Worm (Caenorhabditis elegans) whole organism, young adult: Measurements from ENCODE around the gene F21D5.9.
A peak's percentile ranks its signal among the peaks of the same experiment; 100 is the strongest.

Experiments used
- B0336.3 ChIP-seq: fragments of 200-800 bp; sonication (Bioruptor generic); IDR thresholded peaks from 2 replicates; pipeline ENCODE4 v1.3.6; 2022; ENCODE audit warnings: missing genetic modification characterization, missing compliant biosample characterization
- D2030.7 ChIP-seq: fragments of 200-800 bp; sonication (Bioruptor generic); IDR thresholded peaks from 2 replicates; pipeline ENCODE4 v1.3.6; 2022; ENCODE audit warnings: missing genetic modification reagents, missing genetic modification characterization, missing compliant biosample characterization
- F33H1.4 ChIP-seq: fragments of 200-800 bp; sonication (Bioruptor generic); IDR thresholded peaks from 2 replicates; pipeline ENCODE4 v1.3.6; 2022; ENCODE audit warnings: missing genetic modification reagents, missing genetic modification characterization, missing compliant biosample characterization
- F39B2.1 ChIP-seq: fragments of 200-800 bp; sonication (Bioruptor generic); IDR thresholded peaks from 2 replicates; pipeline ENCODE4 v1.3.6; 2022; ENCODE audit warnings: missing genetic modification reagents, missing genetic modification characterization, missing compliant biosample characterization
- F55B11.4 ChIP-seq: sonication (generic microtip); optimal IDR thresholded peaks from 2 replicates; lab custom pipeline; 2016; ENCODE audit warnings: missing compliant biosample characterization, missing genetic modification characterization, borderline replicate concordance; ENCODE audit not compliant: insufficient read depth
- F57A8.1 ChIP-seq: fragments of 200-800 bp; sonication (Bioruptor generic); optimal IDR thresholded peaks from 2 replicates; lab custom pipeline; 2018; ENCODE audit warnings: mild to moderate bottlenecking, missing genetic modification characterization, moderate library complexity, missing compliant biosample characterization
- Y53F4B.3 ChIP-seq: fragments of 200-800 bp; sonication (Bioruptor generic); IDR thresholded peaks from 2 replicates; pipeline ENCODE4 v1.3.6; 2022; ENCODE audit warnings: missing genetic modification reagents, missing genetic modification characterization, missing compliant biosample characterization
- Y53G8AR.9 ChIP-seq: fragments of 200-800 bp; sonication (Bioruptor generic); conservative IDR thresholded peaks from 2 replicates; pipeline ENCODE4 v1.3.6; 2022; ENCODE audit warnings: missing genetic modification reagents, missing genetic modification characterization, missing compliant biosample characterization
- Y67H2A.10 ChIP-seq: fragments of 200-800 bp; sonication (Bioruptor generic); conservative IDR thresholded peaks from 2 replicates; pipeline ENCODE4 v1.3.6; 2022; ENCODE audit warnings: missing genetic modification reagents, missing genetic modification characterization, missing compliant biosample characterization
- Y79H2A.3 ChIP-seq: fragments of 200-800 bp; sonication (Bioruptor generic); conservative IDR thresholded peaks from 2 replicates; pipeline ENCODE4 v1.3.6; 2022; ENCODE audit warnings: missing genetic modification reagents, missing genetic modification characterization, missing compliant biosample characterization
- athp-1 ChIP-seq: sonication (generic microtip); optimal IDR thresholded peaks from 2 replicates; lab custom pipeline; 2017; ENCODE audit warnings: mild to moderate bottlenecking, missing genetic modification characterization, missing compliant biosample characterization
- attf-5 ChIP-seq: fragments of 200-800 bp; sonication (Bioruptor generic); optimal IDR thresholded peaks from 2 replicates; lab custom pipeline; 2018; ENCODE audit warnings: mild to moderate bottlenecking, missing genetic modification characterization, missing compliant biosample characterization
- attf-6 ChIP-seq: fragments of 200-800 bp; sonication (Bioruptor generic); IDR thresholded peaks from 2 replicates; pipeline ENCODE4 v1.3.6; 2022; ENCODE audit warnings: missing genetic modification reagents, missing genetic modification characterization, missing compliant biosample characterization
- bed-2 ChIP-seq: fragments of 200-800 bp; sonication (Bioruptor generic); IDR thresholded peaks from 2 replicates; pipeline ENCODE4 v1.3.6; 2022; ENCODE audit warnings: missing genetic modification reagents, missing genetic modification characterization, missing compliant biosample characterization
- cebp-1 ChIP-seq, 2 experiments: fragments of 200-800 bp in 1 of 2; sonication (Bioruptor generic) in 1 of 2; sonication (generic microtip) in 1 of 2; IDR thresholded peaks in 1 of 2; optimal IDR thresholded peaks in 1 of 2; 2 replicates each; pipeline versions ENCODE4 v1.3.6 to Lab custom; 2017 to 2022; ENCODE audit warnings: missing compliant biosample characterization in 2 of 2, missing genetic modification characterization in 2 of 2, mild to moderate bottlenecking in 1 of 2, missing genetic modification reagents in 1 of 2, moderate library complexity in 1 of 2
- ceh-100 ChIP-seq: fragments of 200-800 bp; sonication (Bioruptor generic); IDR thresholded peaks from 2 replicates; pipeline ENCODE4 v1.3.6; 2022; ENCODE audit warnings: missing genetic modification reagents, missing genetic modification characterization, missing compliant biosample characterization
- ceh-27 ChIP-seq: fragments of 200-800 bp; sonication (Bioruptor generic); optimal IDR thresholded peaks from 2 replicates; lab custom pipeline; 2018; ENCODE audit warnings: mild to moderate bottlenecking, missing genetic modification characterization, moderate library complexity, missing compliant biosample characterization
- ceh-58 ChIP-seq: fragments of 200-800 bp; sonication (Bioruptor generic); IDR thresholded peaks from 2 replicates; pipeline ENCODE4 v1.3.6; 2022; ENCODE audit warnings: missing genetic modification characterization, missing compliant biosample characterization
- ceh-79 ChIP-seq: sonication (generic microtip); optimal IDR thresholded peaks from 2 replicates; lab custom pipeline; 2017; ENCODE audit warnings: mild to moderate bottlenecking, missing genetic modification characterization, missing compliant biosample characterization
- dpff-1 ChIP-seq: sonication (generic microtip); optimal IDR thresholded peaks from 2 replicates; lab custom pipeline; 2017; ENCODE audit warnings: mild to moderate bottlenecking, missing genetic modification characterization, missing compliant biosample characterization
- dpl-1 ChIP-seq: fragments of 150-350 bp; optimal IDR thresholded peaks from 2 replicates; lab custom pipeline; 2014; ENCODE audit warnings: missing biosample characterization, missing genetic modification reagents, missing genetic modification characterization
- egl-18 ChIP-seq: fragments of 200-800 bp; sonication (Bioruptor generic); IDR thresholded peaks from 2 replicates; pipeline ENCODE4 v1.3.6; 2022; ENCODE audit warnings: missing genetic modification reagents, missing genetic modification characterization, missing compliant biosample characterization
- fkh-3 ChIP-seq: sonication (generic microtip); optimal IDR thresholded peaks from 2 replicates; lab custom pipeline; 2016; ENCODE audit warnings: mild to moderate bottlenecking, missing genetic modification characterization, missing compliant biosample characterization
- hlh-26 ChIP-seq: fragments of 200-800 bp; sonication (Bioruptor generic); conservative IDR thresholded peaks from 2 replicates; pipeline ENCODE4 v1.3.6; 2022; ENCODE audit warnings: missing genetic modification reagents, missing genetic modification characterization, missing compliant biosample characterization
- hmg-1.2 ChIP-seq: fragments of 200-800 bp; sonication (Bioruptor generic); IDR thresholded peaks from 2 replicates; pipeline ENCODE4 v1.3.6; 2022; ENCODE audit warnings: missing genetic modification reagents, missing genetic modification characterization, missing compliant biosample characterization
- hmg-20 ChIP-seq: fragments of 200-800 bp; sonication (Bioruptor generic); IDR thresholded peaks from 2 replicates; pipeline ENCODE4 v1.3.6; 2022; ENCODE audit warnings: missing genetic modification reagents, missing genetic modification characterization, missing compliant biosample characterization
- lin-35 ChIP-seq, 3 experiments: fragments of 150-350 bp in 2 of 3; sonication (generic microtip) in 1 of 3; optimal IDR thresholded peaks; 2 replicates each; lab custom pipeline; 2014 to 2018; ENCODE audit warnings: missing biosample characterization in 3 of 3, missing genetic modification characterization in 3 of 3, missing genetic modification reagents in 3 of 3
- lin-54 ChIP-seq: fragments of 200-800 bp; sonication (Bioruptor generic); optimal IDR thresholded peaks from 2 replicates; lab custom pipeline; 2018; ENCODE audit warnings: mild to moderate bottlenecking, missing genetic modification characterization, missing compliant biosample characterization
- madf-6 ChIP-seq: fragments of 200-800 bp; sonication (Bioruptor generic); IDR thresholded peaks from 2 replicates; pipeline ENCODE4 v1.3.6; 2022; ENCODE audit warnings: missing genetic modification reagents, missing genetic modification characterization, missing compliant biosample characterization
- mel-28 ChIP-seq: sonication (generic microtip); optimal IDR thresholded peaks from 2 replicates; lab custom pipeline; 2016; ENCODE audit warnings: borderline replicate concordance, mild to moderate bottlenecking, missing genetic modification characterization, missing compliant biosample characterization
- nfyb-1 ChIP-seq: fragments of 200-800 bp; sonication (Bioruptor generic); IDR thresholded peaks from 2 replicates; pipeline ENCODE4 v1.3.6; 2022; ENCODE audit warnings: missing genetic modification reagents, missing genetic modification characterization, missing compliant biosample characterization
- nhr-80 ChIP-seq: sonication (generic microtip); optimal IDR thresholded peaks from 2 replicates; lab custom pipeline; 2016; ENCODE audit warnings: missing genetic modification characterization, missing compliant biosample characterization
- pbrm-1 ChIP-seq: fragments of 200-800 bp; sonication (Bioruptor generic); IDR thresholded peaks from 2 replicates; pipeline ENCODE4 v1.3.6; 2022; ENCODE audit warnings: missing genetic modification reagents, missing genetic modification characterization, missing compliant biosample characterization
- pha-4 ChIP-seq: fragments of 150-350 bp; sonication (generic microtip); optimal IDR thresholded peaks from 2 replicates; lab custom pipeline; 2014; ENCODE audit warnings: missing biosample characterization, missing genetic modification reagents, missing genetic modification characterization
- rcor-1 ChIP-seq: fragments of 200-800 bp; sonication (Bioruptor generic); IDR thresholded peaks from 2 replicates; pipeline ENCODE4 v1.3.6; 2022; ENCODE audit warnings: missing genetic modification reagents, missing genetic modification characterization, missing compliant biosample characterization
- repo-1 ChIP-seq: sonication (generic microtip); optimal IDR thresholded peaks from 2 replicates; lab custom pipeline; 2017; ENCODE audit warnings: mild to moderate bottlenecking, missing genetic modification characterization, missing compliant biosample characterization
- rpc-1 ChIP-seq, 2 experiments: fragments of 150-350 bp in 1 of 2; sonication (generic microtip) in 1 of 2; optimal IDR thresholded peaks; 2 replicates each; lab custom pipeline; 2014 to 2018; ENCODE audit warnings: missing biosample characterization in 1 of 2, missing genetic modification characterization in 1 of 2, missing genetic modification reagents in 1 of 2, missing genotype in 1 of 2
- snpc-1.3 ChIP-seq: sonication (generic microtip); optimal IDR thresholded peaks from 2 replicates; lab custom pipeline; 2017; ENCODE audit warnings: missing genetic modification characterization, mild to moderate bottlenecking, missing compliant biosample characterization, antibody characterized with exemption, moderate library complexity, missing genotype, missing genetic modification reagents; ENCODE audit not compliant: insufficient read depth
- snpc-3.4 ChIP-seq: sonication (generic microtip); optimal IDR thresholded peaks from 2 replicates; lab custom pipeline; 2017; ENCODE audit warnings: missing genetic modification characterization, mild to moderate bottlenecking, missing compliant biosample characterization, antibody characterized with exemption, moderate library complexity, missing genotype, missing genetic modification reagents
- snpc-4 ChIP-seq, 5 experiments: fragments of 150-350 bp in 1 of 5; sonication (generic microtip) in 4 of 5; optimal IDR thresholded peaks; 2 replicates each; lab custom pipeline; 2014 to 2018; ENCODE audit warnings: missing genetic modification characterization in 5 of 5, missing biosample characterization in 3 of 5, antibody characterized with exemption in 2 of 5, mild to moderate bottlenecking in 2 of 5, missing compliant biosample characterization in 2 of 5, missing genotype in 2 of 5, moderate library complexity in 2 of 5, missing genetic modification reagents in 1 of 5
- unc-62 ChIP-seq: fragments of 150-350 bp; optimal IDR thresholded peaks from 2 replicates; lab custom pipeline; 2014; ENCODE audit warnings: missing biosample characterization, missing genetic modification reagents, missing genetic modification characterization
- zim-3 ChIP-seq: sonication (generic microtip); optimal IDR thresholded peaks from 2 replicates; lab custom pipeline; 2017; ENCODE audit warnings: mild to moderate bottlenecking, missing genetic modification characterization, moderate library complexity, missing compliant biosample characterization

Gene F21D5.9

ce11 chrIV:8740952-8741438, 17.2 kb downstream of the F21D5.9 start, which contains the start of gene F21D5.6:
Gene F21D5.6, minus strand, starts transcription at chrIV:8741388.
- TF ChIP-seq dpff-1 (tag; lab: Kevin White, UChicago), result peak; percentile 47
- peak; percentile 8 for TF ChIP-seq snpc-3.4 (tag; lab: Kevin White, UChicago)
- peak; percentile 57; the same call in 1 of the 2 replicates for TF ChIP-seq nfyb-1 (GFP tag; lab: Robert Waterston, UW)
- TF ChIP-seq egl-18 (GFP tag; lab: Robert Waterston, UW), result no peak
- no peak for TF ChIP-seq F39B2.1
- TF ChIP-seq cebp-1 (GFP tag; IDR thresholded peaks at IDR 0.05; lab: Robert Waterston, UW), result no peak
- peak; percentile 13 for TF ChIP-seq cebp-1 (tag; optimal IDR thresholded peaks at IDR 0.05; lab: Kevin White, UChicago)
- TF ChIP-seq ceh-100, result no peak
- peak; percentile 32; the same call in 1 of the 2 replicates for TF ChIP-seq madf-6 (GFP tag; lab: Robert Waterston, UW)
- no peak for TF ChIP-seq mel-28 (tag; lab: Kevin White, UChicago)
- no peak for TF ChIP-seq athp-1 (tag; lab: Kevin White, UChicago)
- no peak for TF ChIP-seq fkh-3
- TF ChIP-seq pha-4 (tag; lab: Kevin White, UChicago), result no peak
- TF ChIP-seq repo-1 (tag; lab: Kevin White, UChicago), result peak; percentile 56
- no peak for TF ChIP-seq Y53F4B.3 (GFP tag; lab: Robert Waterston, UW)
- 0 out of 2 replicates have a peak, but pooled peaks have one; percentile 24 for TF ChIP-seq B0336.3 (GFP tag; lab: Robert Waterston, UW)
- no peak for TF ChIP-seq Y53G8AR.9
- TF ChIP-seq nhr-80 (tag; lab: Kevin White, UChicago), result no peak
- TF ChIP-seq zim-3, result no peak
- TF ChIP-seq lin-35 (GFP tag; optimal IDR thresholded peaks at IDR 0.05; lab: Kevin White, UChicago), result peak in 1 of 3 experiments; percentile 48
- no peak for TF ChIP-seq D2030.7 (GFP tag; lab: Robert Waterston, UW)

DNA sequence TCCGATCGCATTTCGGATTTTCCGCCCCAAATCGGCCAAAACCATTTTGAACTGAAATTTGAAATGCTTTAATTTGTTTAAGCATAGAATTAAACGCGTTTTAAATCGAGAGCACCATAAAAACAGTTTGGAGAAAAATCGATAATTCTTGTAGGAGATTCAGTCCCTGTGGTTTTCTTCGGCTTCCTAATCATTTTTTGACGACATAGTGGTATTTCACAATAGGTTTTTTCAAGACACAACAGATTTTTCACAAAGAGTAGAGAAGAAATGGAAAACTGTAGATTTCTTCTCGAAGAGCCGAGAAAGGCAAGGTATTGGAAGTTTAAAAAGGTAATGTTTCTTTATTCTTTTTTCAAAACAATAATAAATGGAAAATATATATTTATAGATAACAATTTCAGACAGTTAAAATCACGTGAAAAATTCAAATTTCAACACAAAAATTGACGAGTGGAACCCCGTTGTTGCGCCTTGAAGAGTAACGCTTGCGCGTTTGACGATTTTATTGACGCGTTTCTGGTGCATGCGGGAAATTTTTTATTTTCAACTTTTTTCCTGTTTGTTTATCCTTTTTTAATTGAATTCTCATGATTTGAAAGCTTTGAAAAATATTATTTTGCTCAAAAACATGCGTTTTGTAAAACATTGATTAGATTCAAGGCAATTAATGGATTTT, 20.0 kb downstream of the F21D5.9 start, which contains the start of gene F21D5.7:
Gene F21D5.7 (minus strand): TSS at position 51 of the 679 bp plus-strand sequence.
- TF ChIP-seq lin-54 (peak; percentile 89), snpc-4 (GFP tag; optimal IDR thresholded peaks at IDR 0.05; lab: Kevin White, UChicago) (no peak), snpc-4 (tag; optimal IDR thresholded peaks at IDR 0.05; lab: Kevin White, UChicago) (peak in 3 of 4 experiments; percentile 51 to 63 (median 59)), unc-62 (peak; percentile 24), snpc-1.3 (tag; lab: Kevin White, UChicago) (peak; percentile 34), ceh-58 (GFP tag; lab: Robert Waterston, UW) (no peak), attf-5 (peak; percentile 90), ceh-79 (tag; lab: Kevin White, UChicago) (no peak), hmg-1.2 (peak; percentile 52), bed-2 (GFP tag; lab: Robert Waterston, UW) (no peak), ceh-27 (GFP tag; lab: Kevin White, UChicago) (peak; percentile 43), hlh-26 (GFP tag; lab: Robert Waterston, UW) (no peak), hmg-20 (GFP tag; lab: Robert Waterston, UW) (peak; percentile 29; the same call in 1 of the 2 replicates), F57A8.1 (GFP tag; lab: Kevin White, UChicago) (no peak), D2030.7 (GFP tag; lab: Robert Waterston, UW) (peak; percentile 27; the same call in 1 of the 2 replicates), pha-4 (tag; lab: Kevin White, UChicago) (peak; percentile 25), nhr-80 (tag; lab: Kevin White, UChicago) (peak; percentile 67), Y79H2A.3 (no peak), dpl-1 (peak; percentile 13), Y67H2A.10 (GFP tag; lab: Robert Waterston, UW) (no peak), F33H1.4 (GFP tag; lab: Robert Waterston, UW) (peak; percentile 41), pbrm-1 (GFP tag; lab: Robert Waterston, UW) (0 out of 2 replicates have a peak, but pooled peaks have one; percentile 64), F55B11.4 (tag; lab: Kevin White, UChicago) (no peak), lin-35 (GFP tag; optimal IDR thresholded peaks at IDR 0.05; lab: Kevin White, UChicago) (peak in 1 of 3 experiments; percentile 78), attf-6 (GFP tag; lab: Robert Waterston, UW) (no peak), cebp-1 (GFP tag; IDR thresholded peaks at IDR 0.05; lab: Robert Waterston, UW) (peak; percentile 22; the same call in 1 of the 2 replicates), cebp-1 (tag; optimal IDR thresholded peaks at IDR 0.05; lab: Kevin White, UChicago) (peak; percentile 93), rcor-1 (peak; percentile 27; the same call in 1 of the 2 replicates), rpc-1 (optimal IDR thresholded peaks at IDR 0.05; lab: Kevin White, UChicago) (no peak), rpc-1 (tag; optimal IDR thresholded peaks at IDR 0.05; lab: Kevin White, UChicago) (no peak)
